Worm (Caenorhabditis elegans) whole organism, L4 larva: ENCODE results near the gene T06D8.10.

ENCODE experiments used
- F26F4.8 ChIP-seq: fragments of 200-800 bp; sonication (Bioruptor generic); conservative IDR thresholded peaks from 2 replicates; pipeline ENCODE4 v1.3.6; 2022; ENCODE audit warnings: missing genetic modification characterization, missing compliant biosample characterization
- ama-1 ChIP-seq: fragments of 150-350 bp; optimal IDR thresholded peaks from 2 replicates; lab custom pipeline; 2014; ENCODE audit warnings: inconsistent platforms, mixed read lengths
- jun-1 ChIP-seq: fragments of 150-350 bp; optimal IDR thresholded peaks from 2 replicates; lab custom pipeline; 2014; ENCODE audit warnings: missing biosample characterization, missing genetic modification reagents, missing genetic modification characterization
- lin-39 ChIP-seq: fragments of 150-350 bp; optimal IDR thresholded peaks from 2 replicates; lab custom pipeline; 2014; ENCODE audit warnings: missing biosample characterization, missing genetic modification reagents, missing genetic modification characterization
- nhr-76 ChIP-seq: fragments of 150-350 bp; optimal IDR thresholded peaks from 2 replicates; lab custom pipeline; 2014; ENCODE audit warnings: missing biosample characterization, missing genetic modification characterization
- nhr-77 ChIP-seq: fragments of 150-350 bp; optimal IDR thresholded peaks from 2 replicates; lab custom pipeline; 2014; ENCODE audit warnings: missing biosample characterization, missing genetic modification characterization
- pha-4 ChIP-seq, 2 experiments: fragments of 150-350 bp in 1 of 2; fragments of 200-800 bp in 1 of 2; sonication (Bioruptor generic) in 1 of 2; IDR thresholded peaks in 1 of 2; optimal IDR thresholded peaks in 1 of 2; 2 replicates each; pipeline versions ENCODE4 v1.3.6 to Lab custom; 2014 to 2022; ENCODE audit warnings: missing genetic modification characterization in 2 of 2, missing genetic modification reagents in 2 of 2, missing biosample characterization in 1 of 2, missing compliant biosample characterization in 1 of 2
- unc-39 ChIP-seq: sonication (generic microtip); optimal IDR thresholded peaks from 2 replicates; lab custom pipeline; 2017; ENCODE audit warnings: missing biosample characterization, missing genetic modification characterization
- unc-62 ChIP-seq, 3 experiments: fragments of 150-350 bp in 1 of 3; sonication (generic microtip); optimal IDR thresholded peaks in 2 of 3; peaks in 1 of 3; 1 replicate in 1 of 3; 2 replicates in 2 of 3; lab custom pipeline; 2014 to 2017; ENCODE audit warnings: missing biosample characterization in 3 of 3, missing genetic modification characterization in 3 of 3, missing genetic modification reagents in 3 of 3, missing genotype in 1 of 3
- zag-1 ChIP-seq: fragments of 150-350 bp; optimal IDR thresholded peaks from 2 replicates; lab custom pipeline; 2014; ENCODE audit warnings: missing biosample characterization, missing genetic modification characterization

ce11 chrII:11236274-11236673 lies 11.0 kb downstream of the T06D8.10 start, which contains the start of gene cchl-1:
- TF ChIP-seq unc-62 (GFP tag; optimal IDR thresholded peaks at IDR 0.05 in 1 of 2; lab: Kevin White, UChicago) = no peak
- no peak for TF ChIP-seq unc-62 (tag; optimal IDR thresholded peaks at IDR 0.05; lab: Kevin White, UChicago)
- TF ChIP-seq nhr-76 (tag; lab: Kevin White, UChicago) = no peak
- no peak for TF ChIP-seq zag-1 (tag; lab: Kevin White, UChicago)
- no peak for TF ChIP-seq F26F4.8 (GFP tag; lab: Robert Waterston, UW)
- no peak for TF ChIP-seq pha-4 (GFP tag; IDR thresholded peaks at IDR 0.05; lab: Robert Waterston, UW)
- TF ChIP-seq pha-4 (tag; optimal IDR thresholded peaks at IDR 0.05; lab: Kevin White, UChicago) = no peak
- no peak for TF ChIP-seq nhr-77 (tag; lab: Kevin White, UChicago)
- no peak for TF ChIP-seq jun-1 (tag; lab: Kevin White, UChicago)
- TF ChIP-seq lin-39 (tag; lab: Kevin White, UChicago) = no peak
- TF ChIP-seq unc-39 (tag; lab: Kevin White, UChicago) = no peak
- TF ChIP-seq ama-1 = no peak
